Worm (Caenorhabditis elegans) whole organism, L4/young adult: Measurements from ENCODE around the gene fat-3.

ENCODE experiments used
- W03F9.2 ChIP-seq: fragments of 150-350 bp; optimal IDR thresholded peaks from 2 replicates; lab custom pipeline; 2014; ENCODE audit warnings: missing biosample characterization, missing genetic modification characterization
- him-1 ChIP-seq: sonication (generic microtip); optimal IDR thresholded peaks from 2 replicates; lab custom pipeline; 2016; ENCODE audit warnings: missing genotype, missing genetic modification reagents, missing genetic modification characterization, missing compliant biosample characterization

ce11 chrIV:9757425-9757740, 45.4 kb upstream of the fat-3 start, which contains the start of gene nhr-97:
- TF ChIP-seq him-1 (tag; lab: Kevin White, UChicago) (no peak), W03F9.2 (tag; lab: Kevin White, UChicago) (no peak)
